Worm (Caenorhabditis elegans) whole organism, late embryonic: ENCODE measurements around the gene hrpa-2.

Experiments used
- F13H6.1 ChIP-seq: sonication (generic microtip); optimal IDR thresholded peaks from 2 replicates; lab custom pipeline; 2016; ENCODE audit warnings: missing genetic modification characterization, missing compliant biosample characterization
- K09A11.1 ChIP-seq: sonication (generic microtip); optimal IDR thresholded peaks from 2 replicates; lab custom pipeline; 2017; ENCODE audit warnings: antibody characterized with exemption, mild to moderate bottlenecking, missing genetic modification characterization, missing compliant biosample characterization; ENCODE audit not compliant: insufficient read depth
- ahr-1 ChIP-seq: sonication (generic microtip); optimal IDR thresholded peaks from 2 replicates; lab custom pipeline; 2016; ENCODE audit warnings: missing genetic modification characterization, missing compliant biosample characterization
- ama-1 ChIP-seq: fragments of 150-350 bp; optimal IDR thresholded peaks from 2 replicates; lab custom pipeline; 2014
- ceh-18 ChIP-seq: sonication (generic microtip); optimal IDR thresholded peaks from 2 replicates; lab custom pipeline; 2016; ENCODE audit warnings: missing genetic modification characterization, missing compliant biosample characterization
- ceh-2 ChIP-seq: sonication (generic microtip); optimal IDR thresholded peaks from 2 replicates; lab custom pipeline; 2016; ENCODE audit warnings: missing genotype, missing genetic modification characterization, missing compliant biosample characterization
- ceh-22 ChIP-seq: sonication (generic microtip); optimal IDR thresholded peaks from 2 replicates; lab custom pipeline; 2017; ENCODE audit warnings: missing biosample characterization, missing genetic modification characterization
- ceh-30 ChIP-seq: fragments of 150-350 bp; optimal IDR thresholded peaks from 2 replicates; lab custom pipeline; 2014; ENCODE audit warnings: missing biosample characterization, missing genetic modification characterization
- ceh-31 ChIP-seq: sonication (generic microtip); optimal IDR thresholded peaks from 2 replicates; lab custom pipeline; 2016; ENCODE audit warnings: missing genetic modification characterization, missing compliant biosample characterization
- ceh-34 ChIP-seq: sonication (generic microtip); optimal IDR thresholded peaks from 2 replicates; lab custom pipeline; 2016; ENCODE audit warnings: mild to moderate bottlenecking, missing genetic modification characterization, missing compliant biosample characterization
- ceh-45 ChIP-seq: fragments of 200-800 bp; sonication (Bioruptor generic); IDR thresholded peaks from 2 replicates; pipeline ENCODE4 v1.3.6; 2022; ENCODE audit warnings: missing genetic modification reagents, missing genetic modification characterization, missing compliant biosample characterization
- ceh-48 ChIP-seq: sonication (generic microtip); optimal IDR thresholded peaks from 2 replicates; lab custom pipeline; 2016; ENCODE audit warnings: missing genetic modification characterization, inconsistent platforms, missing compliant biosample characterization
- ceh-9 ChIP-seq: sonication (generic microtip); optimal IDR thresholded peaks from 2 replicates; lab custom pipeline; 2016; ENCODE audit warnings: mild to moderate bottlenecking, missing genetic modification characterization, inconsistent platforms, missing compliant biosample characterization
- elt-2 ChIP-seq: sonication (generic microtip); optimal IDR thresholded peaks from 2 replicates; lab custom pipeline; 2016; ENCODE audit warnings: missing genetic modification reagents, missing genetic modification characterization, missing compliant biosample characterization
- elt-4 ChIP-seq: sonication (generic microtip); optimal IDR thresholded peaks from 2 replicates; lab custom pipeline; 2016; ENCODE audit warnings: missing genetic modification characterization, missing compliant biosample characterization
- ets-4 ChIP-seq: sonication (generic microtip); optimal IDR thresholded peaks from 2 replicates; lab custom pipeline; 2016; ENCODE audit warnings: missing genetic modification characterization, missing compliant biosample characterization
- fkh-10 ChIP-seq: fragments of 150-350 bp; optimal IDR thresholded peaks from 2 replicates; lab custom pipeline; 2014; ENCODE audit warnings: missing biosample characterization, missing genetic modification reagents, missing genetic modification characterization
- gmeb-2 ChIP-seq: sonication (generic microtip); optimal IDR thresholded peaks from 2 replicates; lab custom pipeline; 2016; ENCODE audit warnings: missing genetic modification characterization, inconsistent platforms, missing compliant biosample characterization
- hlh-30 ChIP-seq: sonication (generic microtip); optimal IDR thresholded peaks from 2 replicates; lab custom pipeline; 2017; ENCODE audit warnings: antibody characterized with exemption, missing genetic modification characterization, missing compliant biosample characterization; ENCODE audit not compliant: insufficient read depth
- lim-6 ChIP-seq: sonication (generic microtip); optimal IDR thresholded peaks from 2 replicates; lab custom pipeline; 2016; ENCODE audit warnings: missing genetic modification characterization, missing compliant biosample characterization
- lin-11 ChIP-seq: fragments of 200-800 bp; sonication (Bioruptor generic); optimal IDR thresholded peaks from 2 replicates; lab custom pipeline; 2018; ENCODE audit warnings: mild to moderate bottlenecking, missing genetic modification characterization, missing compliant biosample characterization
- madf-2 ChIP-seq: sonication (generic microtip); optimal IDR thresholded peaks from 2 replicates; lab custom pipeline; 2017; ENCODE audit warnings: missing genetic modification characterization, missing compliant biosample characterization
- mec-3 ChIP-seq: sonication (generic microtip); optimal IDR thresholded peaks from 2 replicates; lab custom pipeline; 2016; ENCODE audit warnings: borderline replicate concordance, missing genetic modification characterization, missing compliant biosample characterization
- odd-2 ChIP-seq: sonication (generic microtip); optimal IDR thresholded peaks from 2 replicates; lab custom pipeline; 2017; ENCODE audit warnings: antibody characterized with exemption, mild to moderate bottlenecking, missing genetic modification characterization, missing compliant biosample characterization
- pax-1 ChIP-seq: fragments of 150-350 bp; optimal IDR thresholded peaks from 2 replicates; lab custom pipeline; 2014; ENCODE audit warnings: missing biosample characterization, missing genetic modification characterization
- pros-1 ChIP-seq: fragments of 150-350 bp; optimal IDR thresholded peaks from 2 replicates; lab custom pipeline; 2014; ENCODE audit warnings: missing biosample characterization, missing genetic modification reagents, missing genetic modification characterization
- rnt-1 ChIP-seq: sonication (generic microtip); optimal IDR thresholded peaks from 2 replicates; lab custom pipeline; 2016; ENCODE audit warnings: missing genetic modification characterization, missing compliant biosample characterization
- sdc-2 ChIP-seq: sonication (generic microtip); optimal IDR thresholded peaks from 2 replicates; lab custom pipeline; 2016; ENCODE audit warnings: missing genotype, missing genetic modification characterization, missing compliant biosample characterization
- sox-2 ChIP-seq: fragments of 200-800 bp; sonication (Bioruptor generic); IDR thresholded peaks from 2 replicates; pipeline ENCODE4 v1.3.6; 2022; ENCODE audit warnings: missing genetic modification reagents, missing genetic modification characterization, missing compliant biosample characterization
- syd-9 ChIP-seq: sonication (generic microtip); optimal IDR thresholded peaks from 2 replicates; lab custom pipeline; 2016; ENCODE audit warnings: mild to moderate bottlenecking, missing genetic modification characterization, moderate library complexity, missing compliant biosample characterization
- tbx-2 ChIP-seq: sonication (generic microtip); optimal IDR thresholded peaks from 2 replicates; lab custom pipeline; 2016; ENCODE audit warnings: missing genetic modification characterization, missing compliant biosample characterization
- tbx-7 ChIP-seq: sonication (generic microtip); optimal IDR thresholded peaks from 2 replicates; lab custom pipeline; 2016; ENCODE audit warnings: missing genotype, missing genetic modification characterization, missing compliant biosample characterization
- ttx-3 ChIP-seq: sonication (generic microtip); optimal IDR thresholded peaks from 2 replicates; lab custom pipeline; 2016; ENCODE audit warnings: missing genetic modification reagents, missing genetic modification characterization, missing compliant biosample characterization
- unc-3 ChIP-seq, 2 experiments: fragments of 200-800 bp in 1 of 2; sonication (Bioruptor generic) in 1 of 2; sonication (generic microtip) in 1 of 2; conservative IDR thresholded peaks in 1 of 2; optimal IDR thresholded peaks in 1 of 2; 2 replicates each; pipeline versions ENCODE4 v1.3.6 to Lab custom; 2016 to 2022; ENCODE audit warnings: missing compliant biosample characterization in 2 of 2, missing genetic modification characterization in 2 of 2, missing genetic modification reagents in 1 of 2
- ztf-16 ChIP-seq: sonication (generic microtip); optimal IDR thresholded peaks from 2 replicates; lab custom pipeline; 2017; ENCODE audit warnings: missing genetic modification characterization, missing compliant biosample characterization

The hrpa-2 gene

ce11 chrX:5244041-5244440 lies 27.9 kb downstream of the hrpa-2 start, which contains the start of gene Y34B4A.7 (continued):
- TF ChIP-seq madf-2 (tag; lab: Kevin White, UChicago) (no peak), F13H6.1 (no peak), ttx-3 (tag; lab: Kevin White, UChicago) (peak; percentile 18), elt-2 (tag; lab: Kevin White, UChicago) (peak; percentile 52), sox-2 (GFP tag; lab: Robert Waterston, UW) (no peak), pros-1 (tag; lab: Kevin White, UChicago) (no peak), sdc-2 (tag; lab: Kevin White, UChicago) (peak; percentile 37), ahr-1 (tag; lab: Kevin White, UChicago) (no peak), ceh-2 (tag; lab: Kevin White, UChicago) (no peak), ceh-34 (peak; percentile 23), ama-1 (lab: Kevin White, UChicago) (no peak), tbx-2 (tag; lab: Kevin White, UChicago) (peak; percentile 39), ceh-22 (no peak), tbx-7 (no peak), pax-1 (tag; lab: Kevin White, UChicago) (no peak), ceh-31 (tag; lab: Kevin White, UChicago) (peak; percentile 3), rnt-1 (tag; lab: Kevin White, UChicago) (peak; percentile 39), hlh-30 (tag; lab: Kevin White, UChicago) (no peak), unc-3 (GFP tag; conservative IDR thresholded peaks at IDR 0.05; lab: Robert Waterston, UW) (no peak), unc-3 (tag; optimal IDR thresholded peaks at IDR 0.05; lab: Kevin White, UChicago) (no peak), lim-6 (no peak)

- TF ChIP-seq mec-3 (tag; lab: Kevin White, UChicago) (no peak), gmeb-2 (no peak), ceh-48 (tag; lab: Kevin White, UChicago) (no peak), lin-11 (tag; lab: Kevin White, UChicago) (no peak), unc-3 (GFP tag; conservative IDR thresholded peaks at IDR 0.05; lab: Robert Waterston, UW) (no peak), unc-3 (tag; optimal IDR thresholded peaks at IDR 0.05; lab: Kevin White, UChicago) (no peak), hlh-30 (tag; lab: Kevin White, UChicago) (no peak), ceh-9 (tag; lab: Kevin White, UChicago) (no peak), syd-9 (tag; lab: Kevin White, UChicago) (no peak), elt-4 (tag; lab: Kevin White, UChicago) (no peak), ets-4 (tag; lab: Kevin White, UChicago) (no peak)
Measured at ce11 chrX:5248754-5249153, 32.6 kb downstream of the hrpa-2 start.

ce11 chrX:5249603-5250002 lies 33.4 kb downstream of the hrpa-2 start, which contains the start of gene Y34B4A.10:
Gene Y34B4A.10 (plus strand): TSS chrX:5249903.
- TF ChIP-seq ttx-3 (tag; lab: Kevin White, UChicago) (no peak), ceh-48 (tag; lab: Kevin White, UChicago) (no peak), ceh-18 (no peak)
- TF ChIP-seq, all 69 proteins: peak for 0

- no peak for TF ChIP-seq ceh-30 (tag; lab: Kevin White, UChicago)
- peak; percentile 47 for TF ChIP-seq elt-2 (tag; lab: Kevin White, UChicago)
Measured at ce11 chrX:5252798-5253197, 36.6 kb downstream of the hrpa-2 start, which contains the start of gene nspg-14. Gene nspg-14 (plus strand): TSS chrX:5253047.

- TF ChIP-seq ceh-9 (tag; lab: Kevin White, UChicago) (no peak), odd-2 (tag; lab: Kevin White, UChicago) (no peak), ztf-16 (tag; lab: Kevin White, UChicago) (no peak), ceh-45 (no peak), fkh-10 (GFP tag; lab: Kevin White, UChicago) (no peak), K09A11.1 (tag; lab: Kevin White, UChicago) (no peak)
Measured at ce11 chrX:5254894-5255293, 38.7 kb downstream of the hrpa-2 start, which contains the start of gene nspg-13. Gene nspg-13 (plus strand): TSS chrX:5255194.
